Worm (Caenorhabditis elegans) whole organism, early embryonic: ENCODE data around the gene ztf-9.

ENCODE experiments used
- B0310.2 ChIP-seq: sonication (generic microtip); optimal IDR thresholded peaks from 2 replicates; lab custom pipeline; 2016; ENCODE audit warnings: mild to moderate bottlenecking, missing genetic modification characterization, missing compliant biosample characterization
- F13C5.2 ChIP-seq: sonication (generic microtip); optimal IDR thresholded peaks from 2 replicates; lab custom pipeline; 2017; ENCODE audit warnings: mild to moderate bottlenecking, missing genetic modification characterization, inconsistent platforms, missing compliant biosample characterization
- aly-1 ChIP-seq: sonication (generic microtip); optimal IDR thresholded peaks from 2 replicates; lab custom pipeline; 2016; ENCODE audit warnings: missing genetic modification characterization, missing compliant biosample characterization
- ama-1 ChIP-seq: fragments of 150-350 bp; optimal IDR thresholded peaks from 2 replicates; lab custom pipeline; 2014
- ceh-13 ChIP-seq: fragments of 200-800 bp; sonication (Bioruptor generic); optimal IDR thresholded peaks from 2 replicates; lab custom pipeline; 2018; ENCODE audit warnings: mild to moderate bottlenecking, missing genetic modification characterization, missing compliant biosample characterization
- ceh-36 ChIP-seq: sonication (generic microtip); optimal IDR thresholded peaks from 2 replicates; lab custom pipeline; 2016; ENCODE audit warnings: missing genetic modification characterization, inconsistent platforms, missing compliant biosample characterization
- ets-7 ChIP-seq: sonication (generic microtip); optimal IDR thresholded peaks from 2 replicates; lab custom pipeline; 2016; ENCODE audit warnings: missing genotype, missing genetic modification characterization, missing compliant biosample characterization
- flt-1 ChIP-seq: fragments of 200-800 bp; sonication (Bioruptor generic); IDR thresholded peaks from 2 replicates; pipeline ENCODE4 v1.3.6; 2022; ENCODE audit warnings: missing genetic modification characterization, missing compliant biosample characterization
- hmbx-1 ChIP-seq: sonication (generic microtip); optimal IDR thresholded peaks from 2 replicates; lab custom pipeline; 2016; ENCODE audit warnings: mild to moderate bottlenecking, missing genetic modification characterization, missing compliant biosample characterization
- hmg-4 ChIP-seq: fragments of 200-800 bp; sonication (Bioruptor generic); optimal IDR thresholded peaks from 2 replicates; lab custom pipeline; 2018; ENCODE audit warnings: mild to moderate bottlenecking, missing genetic modification characterization, missing compliant biosample characterization
- hnd-1 ChIP-seq: sonication (generic microtip); optimal IDR thresholded peaks from 2 replicates; lab custom pipeline; 2016; ENCODE audit warnings: missing genetic modification characterization, missing compliant biosample characterization
- pes-1 ChIP-seq: fragments of 200-800 bp; sonication (Bioruptor generic); IDR thresholded peaks from 2 replicates; pipeline ENCODE4 v1.3.6; 2022; ENCODE audit warnings: missing genetic modification reagents, missing genetic modification characterization, missing compliant biosample characterization
- scrt-1 ChIP-seq: fragments of 200-800 bp; sonication (Bioruptor generic); IDR thresholded peaks from 2 replicates; pipeline ENCODE4 v1.3.6; 2022; ENCODE audit warnings: missing genetic modification characterization, missing compliant biosample characterization
- sea-1 ChIP-seq: fragments of 200-800 bp; sonication (Bioruptor generic); conservative IDR thresholded peaks from 2 replicates; pipeline ENCODE4 v1.3.6; 2022; ENCODE audit warnings: missing genetic modification characterization, missing compliant biosample characterization
- tbx-11 ChIP-seq: fragments of 200-800 bp; sonication (Bioruptor generic); IDR thresholded peaks from 2 replicates; pipeline ENCODE4 v1.3.6; 2022; ENCODE audit warnings: missing genetic modification characterization, missing compliant biosample characterization
- tbx-37 ChIP-seq: fragments of 200-800 bp; sonication (Bioruptor generic); conservative IDR thresholded peaks from 2 replicates; pipeline ENCODE4 v1.3.6; 2022; ENCODE audit warnings: missing genetic modification reagents, missing genetic modification characterization, missing compliant biosample characterization
- tra-4 ChIP-seq: sonication (generic microtip); optimal IDR thresholded peaks from 2 replicates; lab custom pipeline; 2017; ENCODE audit warnings: missing genetic modification characterization, missing compliant biosample characterization

The ztf-9 gene

ce11 chrV:9714909-9715308, 22.9 kb upstream of the ztf-9 start, which contains the start of gene F40F9.3:
TSS of gene F40F9.3 (plus strand) at chrV:9715209.
- no peak for TF ChIP-seq ets-7 (tag; lab: Kevin White, UChicago)
- no peak for TF ChIP-seq F13C5.2 (tag; lab: Kevin White, UChicago)
- no peak for TF ChIP-seq ceh-13 (GFP tag; lab: Kevin White, UChicago)
- TF ChIP-seq hmbx-1, result no peak
- no peak for TF ChIP-seq scrt-1 (GFP tag; lab: Robert Waterston, UW)
- TF ChIP-seq pes-1 (GFP tag; lab: Robert Waterston, UW), result no peak
- TF ChIP-seq hmg-4, result no peak
- TF ChIP-seq sea-1, result no peak
- no peak for TF ChIP-seq tbx-37 (GFP tag; lab: Robert Waterston, UW)
- no peak for TF ChIP-seq B0310.2
- no peak for TF ChIP-seq aly-1
- no peak for TF ChIP-seq hnd-1 (tag; lab: Kevin White, UChicago)
- TF ChIP-seq tbx-11 (GFP tag; lab: Robert Waterston, UW), result no peak
- no peak for TF ChIP-seq ceh-36 (tag; lab: Kevin White, UChicago)
- no peak for TF ChIP-seq ama-1 (lab: Kevin White, UChicago)
- TF ChIP-seq flt-1 (GFP tag; lab: Robert Waterston, UW), result no peak
- TF ChIP-seq tra-4, result no peak

DNA sequence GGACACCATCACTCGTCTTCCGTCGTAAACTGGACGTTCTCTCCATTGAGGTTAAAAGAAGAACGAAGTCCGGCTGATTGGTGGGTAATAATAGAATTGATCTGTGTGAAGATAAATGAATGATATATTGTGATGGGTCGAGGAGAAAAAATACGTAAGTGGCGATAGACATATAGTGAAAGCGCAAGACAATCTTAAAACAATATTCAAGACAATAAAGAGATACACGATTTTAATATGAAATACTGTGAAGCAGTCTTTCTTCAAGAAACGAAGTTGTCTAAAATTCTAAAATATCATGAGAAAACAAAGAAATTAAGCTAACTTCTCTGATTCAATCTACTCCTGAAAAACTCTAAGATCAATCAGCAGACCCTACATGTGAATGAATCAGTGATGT, 21.6 kb upstream of the ztf-9 start, which contains the start of gene F40F9.10:
Gene F40F9.10 (minus strand): TSS at position 101 of the 400 bp plus-strand sequence.
- TF ChIP-seq scrt-1 (GFP tag; lab: Robert Waterston, UW), result no peak
- TF ChIP-seq tbx-37 (GFP tag; lab: Robert Waterston, UW), result no peak
- TF ChIP-seq tbx-11 (GFP tag; lab: Robert Waterston, UW), result no peak
- no peak for TF ChIP-seq hnd-1 (tag; lab: Kevin White, UChicago)
- TF ChIP-seq ama-1 (lab: Kevin White, UChicago), result no peak
- no peak for TF ChIP-seq ceh-13 (GFP tag; lab: Kevin White, UChicago)
- TF ChIP-seq sea-1, result no peak
- no peak for TF ChIP-seq F13C5.2 (tag; lab: Kevin White, UChicago)
- TF ChIP-seq ets-7 (tag; lab: Kevin White, UChicago), result no peak
- TF ChIP-seq B0310.2, result no peak
- no peak for TF ChIP-seq ceh-36 (tag; lab: Kevin White, UChicago)
- no peak for TF ChIP-seq pes-1 (GFP tag; lab: Robert Waterston, UW)
- TF ChIP-seq hmg-4, result no peak

DNA sequence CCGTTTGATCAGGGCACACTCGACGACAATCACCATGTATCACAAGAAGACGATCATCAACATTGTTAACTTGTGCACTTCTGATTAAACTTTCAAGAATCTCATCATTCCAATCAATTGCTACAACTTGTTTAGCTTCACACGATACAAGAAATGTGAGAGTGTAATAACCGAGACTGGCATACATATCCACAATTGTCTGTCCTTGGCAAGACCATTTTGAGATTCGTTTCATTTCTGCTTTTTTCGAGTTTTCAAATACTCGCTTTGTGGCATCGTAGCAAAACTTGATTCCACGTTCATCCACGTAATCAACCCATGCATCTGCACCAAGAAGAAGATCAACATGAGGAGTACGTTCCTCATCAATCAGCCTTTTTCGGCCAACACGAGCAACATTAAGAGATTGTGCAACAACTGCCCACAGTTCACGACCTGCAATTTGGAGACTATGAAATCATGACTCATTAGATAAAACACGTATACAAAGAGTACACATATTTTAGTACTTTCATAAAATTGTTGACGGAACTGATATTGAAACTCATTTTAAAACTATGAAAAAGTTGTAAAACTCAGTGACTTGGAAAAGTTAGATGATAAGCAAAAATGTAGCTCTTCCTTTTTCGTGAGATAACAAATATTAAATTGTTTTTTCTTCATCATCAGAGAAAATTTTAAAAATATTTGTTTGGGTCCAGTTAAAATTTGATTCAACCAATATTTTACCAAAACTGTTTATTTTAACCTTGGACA, 20.6 kb upstream of the ztf-9 start:
- TF ChIP-seq tbx-11 (GFP tag; lab: Robert Waterston, UW) (no peak), hmg-4 (no peak), scrt-1 (GFP tag; lab: Robert Waterston, UW) (no peak), F13C5.2 (tag; lab: Kevin White, UChicago) (no peak)

DNA sequence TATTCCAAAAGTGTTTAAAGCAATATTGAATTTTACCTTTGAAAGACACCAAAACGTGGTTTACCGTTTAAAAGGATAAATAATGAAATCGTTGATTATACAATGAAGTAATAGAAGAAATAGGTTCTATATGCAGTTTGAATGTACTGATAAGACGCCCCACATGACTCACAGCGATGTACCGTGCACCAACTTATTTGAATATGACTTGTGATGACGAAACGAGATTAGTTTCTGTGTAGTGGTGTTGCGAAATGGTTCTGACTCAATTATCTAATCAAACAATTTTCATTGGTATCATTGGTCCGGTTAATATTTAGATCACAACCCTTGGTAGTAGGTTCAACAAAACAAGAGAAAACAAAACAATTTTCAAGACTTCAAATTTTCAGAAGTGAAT, 19.2 kb upstream of the ztf-9 start:
- TF ChIP-seq tbx-11 (GFP tag; lab: Robert Waterston, UW) (no peak), hnd-1 (tag; lab: Kevin White, UChicago) (no peak), ama-1 (lab: Kevin White, UChicago) (no peak), pes-1 (GFP tag; lab: Robert Waterston, UW) (no peak), tra-4 (no peak), ceh-36 (tag; lab: Kevin White, UChicago) (no peak), flt-1 (GFP tag; lab: Robert Waterston, UW) (no peak), hmbx-1 (no peak), ceh-13 (GFP tag; lab: Kevin White, UChicago) (no peak), B0310.2 (no peak), hmg-4 (no peak), ets-7 (tag; lab: Kevin White, UChicago) (no peak)

DNA sequence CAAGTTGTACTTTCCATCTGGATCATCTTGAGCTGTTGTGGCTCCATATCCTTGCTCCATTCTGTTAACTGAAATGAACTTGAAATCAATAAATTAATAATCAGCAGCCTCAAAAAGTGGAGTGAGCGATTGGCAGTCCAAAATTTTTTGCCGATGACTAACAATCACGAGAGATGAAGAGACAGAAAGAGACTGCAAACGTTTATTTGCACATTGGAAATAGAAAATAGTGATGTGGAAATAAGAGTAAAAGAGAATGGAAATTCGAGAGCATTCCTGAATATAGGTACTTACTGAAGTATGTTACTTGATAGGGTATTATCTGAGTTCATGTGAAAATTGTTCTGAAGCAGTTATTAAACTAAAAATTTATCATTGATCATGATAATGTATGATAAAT, 17.8 kb upstream of the ztf-9 start, which contains the start of gene tag-120:
Gene tag-120 (minus strand): TSS at position 68 of the 400 bp plus-strand sequence.
- no peak for TF ChIP-seq ceh-13 (GFP tag; lab: Kevin White, UChicago)
- TF ChIP-seq flt-1 (GFP tag; lab: Robert Waterston, UW), result no peak
- no peak for TF ChIP-seq scrt-1 (GFP tag; lab: Robert Waterston, UW)
- no peak for TF ChIP-seq tbx-37 (GFP tag; lab: Robert Waterston, UW)
- no peak for TF ChIP-seq hnd-1 (tag; lab: Kevin White, UChicago)
- TF ChIP-seq ets-7 (tag; lab: Kevin White, UChicago), result no peak
- TF ChIP-seq ama-1 (lab: Kevin White, UChicago), result no peak
- TF ChIP-seq ceh-36 (tag; lab: Kevin White, UChicago), result no peak
- TF ChIP-seq tbx-11 (GFP tag; lab: Robert Waterston, UW), result no peak
- no peak for TF ChIP-seq tra-4

- TF ChIP-seq tra-4 (no peak), tbx-11 (GFP tag; lab: Robert Waterston, UW) (no peak), F13C5.2 (tag; lab: Kevin White, UChicago) (no peak)
Measured at ce11 chrV:9706592-9706991, 14.6 kb upstream of the ztf-9 start.

ce11 chrV:9704399-9704798, 12.4 kb upstream of the ztf-9 start:
- TF ChIP-seq tra-4 (no peak), flt-1 (GFP tag; lab: Robert Waterston, UW) (no peak), scrt-1 (GFP tag; lab: Robert Waterston, UW) (no peak), hmg-4 (no peak), B0310.2 (no peak)

- TF ChIP-seq aly-1, result no peak
- no peak for TF ChIP-seq ceh-13 (GFP tag; lab: Kevin White, UChicago)
- TF ChIP-seq tbx-11 (GFP tag; lab: Robert Waterston, UW), result no peak
- TF ChIP-seq sea-1, result no peak
- no peak for TF ChIP-seq B0310.2
- TF ChIP-seq ama-1 (lab: Kevin White, UChicago), result no peak
Measured at ce11 chrV:9703549-9703948, 11.6 kb upstream of the ztf-9 start.
